Fruit fly (Drosophila melanogaster) whole organism, embryonic: Measurements from ENCODE around the gene CG15767.

ENCODE experiments used
- BtbVII ChIP-seq: fragments of 200-800 bp; sonication (Bioruptor generic); optimal IDR thresholded peaks from 3 replicates; lab custom pipeline; 2017; ENCODE audit warnings: missing biosample characterization, mild to moderate bottlenecking, missing genetic modification characterization
- CG10462 ChIP-seq: fragments of 200-800 bp; sonication (Bioruptor generic); optimal IDR thresholded peaks from 2 replicates; lab custom pipeline; 2016; ENCODE audit warnings: missing biosample characterization, missing genetic modification characterization
- CG10654 ChIP-seq: fragments of 200-800 bp; sonication (Bioruptor generic); optimal IDR thresholded peaks from 2 replicates; lab custom pipeline; 2016; ENCODE audit warnings: missing biosample characterization, missing genetic modification characterization
- CG11247 ChIP-seq: fragments of 200-800 bp; sonication (Bioruptor generic); IDR thresholded peaks from 2 replicates; pipeline ENCODE4 v1.3.6; 2022; ENCODE audit warnings: missing biosample characterization, missing genetic modification characterization
- CG13775 ChIP-seq: fragments of 200-800 bp; sonication (Bioruptor generic); optimal IDR thresholded peaks from 3 replicates; lab custom pipeline; 2017; ENCODE audit warnings: missing biosample characterization, mild to moderate bottlenecking, missing genetic modification characterization
- CG15479 ChIP-seq: fragments of 200-800 bp; sonication (Bioruptor generic); optimal IDR thresholded peaks from 3 replicates; lab custom pipeline; 2019; ENCODE audit warnings: missing biosample characterization, mild to moderate bottlenecking, missing genetic modification characterization, moderate library complexity
- CG16863 ChIP-seq: fragments of 200-800 bp; sonication (Bioruptor generic); optimal IDR thresholded peaks from 3 replicates; lab custom pipeline; 2016; ENCODE audit warnings: missing biosample characterization, missing genetic modification characterization
- CG17912 ChIP-seq: fragments of 200-800 bp; sonication (Bioruptor generic); optimal IDR thresholded peaks from 2 replicates; lab custom pipeline; 2018; ENCODE audit warnings: missing biosample characterization, mild to moderate bottlenecking, missing genetic modification characterization
- CG18011 ChIP-seq: fragments of 200-800 bp; sonication (Bioruptor generic); optimal IDR thresholded peaks from 2 replicates; lab custom pipeline; 2017; ENCODE audit warnings: missing biosample characterization, missing genetic modification characterization, mild to moderate bottlenecking, moderate library complexity, missing genotype
- CG3065 ChIP-seq: fragments of 200-800 bp; sonication (Bioruptor generic); optimal IDR thresholded peaks from 2 replicates; lab custom pipeline; 2016; ENCODE audit warnings: missing biosample characterization, missing genetic modification characterization
- CG31224 ChIP-seq: fragments of 200-800 bp; sonication (Bioruptor generic); IDR thresholded peaks from 2 replicates; pipeline ENCODE4 v1.3.6; 2022; ENCODE audit warnings: missing biosample characterization, missing genetic modification characterization
- CG31388 ChIP-seq: fragments of 200-800 bp; sonication (Bioruptor generic); optimal IDR thresholded peaks from 2 replicates; lab custom pipeline; 2016; ENCODE audit warnings: missing biosample characterization, missing genetic modification characterization
- CG32767 ChIP-seq: fragments of 200-800 bp; sonication (Bioruptor generic); IDR thresholded peaks from 2 replicates; pipeline ENCODE4 v1.3.6; 2022; ENCODE audit warnings: missing biosample characterization, missing genetic modification characterization
- CG32772 ChIP-seq: fragments of 200-800 bp; sonication (Bioruptor generic); IDR thresholded peaks from 2 replicates; pipeline ENCODE4 v1.3.6; 2022; ENCODE audit warnings: missing biosample characterization, missing genetic modification characterization
- CG6791 ChIP-seq: fragments of 200-800 bp; sonication (Bioruptor generic); IDR thresholded peaks from 3 replicates; pipeline ENCODE4 v1.3.6; 2022; ENCODE audit warnings: missing biosample characterization, missing genetic modification characterization; ENCODE audit not compliant: partially characterized antibody
- CG9215 ChIP-seq: fragments of 200-800 bp; sonication (Bioruptor generic); IDR thresholded peaks from 2 replicates; pipeline ENCODE4 v1.3.6; 2022; ENCODE audit warnings: missing biosample characterization, missing genetic modification characterization
- CG9876 ChIP-seq: fragments of 200-800 bp; sonication (Bioruptor generic); optimal IDR thresholded peaks from 2 replicates; lab custom pipeline; 2016; ENCODE audit warnings: missing biosample characterization, missing genetic modification characterization
- Dp ChIP-seq: fragments of 200-800 bp; sonication (Bioruptor generic); optimal IDR thresholded peaks from 2 replicates; lab custom pipeline; 2018; ENCODE audit warnings: missing biosample characterization, mild to moderate bottlenecking, missing genetic modification characterization, moderate library complexity
- Drgx ChIP-seq: fragments of 200-800 bp; sonication (Bioruptor generic); IDR thresholded peaks from 2 replicates; pipeline ENCODE4 v1.3.6; 2022; ENCODE audit warnings: missing biosample characterization, missing genetic modification characterization
- E2f1 ChIP-seq: fragments of 200-800 bp; sonication (Bioruptor generic); IDR thresholded peaks from 2 replicates; pipeline ENCODE4 v1.3.6; 2022; ENCODE audit warnings: missing biosample characterization, missing genetic modification characterization
- GATAe ChIP-seq: fragments of 200-800 bp; sonication (Bioruptor generic); conservative IDR thresholded peaks from 2 replicates; pipeline ENCODE4 v1.3.6; 2022; ENCODE audit warnings: missing biosample characterization, missing genetic modification characterization
- H15 ChIP-seq: fragments of 200-800 bp; sonication (Bioruptor generic); IDR thresholded peaks from 3 replicates; pipeline ENCODE4 v1.3.6; 2022; ENCODE audit warnings: missing biosample characterization, missing genetic modification characterization
- Hr39 ChIP-seq: fragments of >200 bp; optimal IDR thresholded peaks from 2 replicates; lab custom pipeline; 2017
- NfI ChIP-seq: fragments of 200-800 bp; sonication (Bioruptor generic); optimal IDR thresholded peaks from 3 replicates; lab custom pipeline; 2018; ENCODE audit warnings: missing biosample characterization, mild to moderate bottlenecking, missing genetic modification characterization, moderate library complexity
- Oli ChIP-seq: fragments of 200-800 bp; sonication (Bioruptor generic); optimal IDR thresholded peaks from 2 replicates; lab custom pipeline; 2018; ENCODE audit warnings: missing biosample characterization, mild to moderate bottlenecking, missing genetic modification characterization, moderate library complexity
- Rx ChIP-seq: fragments of 200-800 bp; sonication (Bioruptor generic); IDR thresholded peaks from 2 replicates; pipeline ENCODE4 v1.3.6; 2022; ENCODE audit warnings: missing biosample characterization, missing genetic modification characterization
- Sry-δ ChIP-seq: fragments of 200-800 bp; sonication (Bioruptor generic); optimal IDR thresholded peaks from 2 replicates; lab custom pipeline; 2016; ENCODE audit warnings: missing biosample characterization, missing genetic modification characterization
- Taf1 ChIP-seq: fragments of 200-800 bp; sonication (Bioruptor generic); IDR thresholded peaks from 2 replicates; pipeline ENCODE4 v1.3.6; 2022; ENCODE audit warnings: missing biosample characterization, missing genetic modification characterization
- Vsx1 ChIP-seq: fragments of 200-800 bp; sonication (Bioruptor generic); optimal IDR thresholded peaks from 2 replicates; lab custom pipeline; 2017; ENCODE audit warnings: missing biosample characterization, mild to moderate bottlenecking, missing genetic modification characterization, missing genetic modification reagents
- YL-1 ChIP-seq: fragments of 200-800 bp; sonication (Bioruptor generic); optimal IDR thresholded peaks from 3 replicates; lab custom pipeline; 2017; ENCODE audit warnings: missing biosample characterization, mild to moderate bottlenecking, missing genetic modification characterization
- aop ChIP-seq: fragments of 200-800 bp; sonication (Bioruptor generic); IDR thresholded peaks from 2 replicates; pipeline ENCODE4 v1.3.6; 2022; ENCODE audit warnings: missing biosample characterization, missing genetic modification characterization
- ara ChIP-seq: fragments of 200-800 bp; sonication (Bioruptor generic); IDR thresholded peaks from 2 replicates; pipeline ENCODE4 v1.3.6; 2022; ENCODE audit warnings: missing biosample characterization, missing genetic modification characterization
- ato ChIP-seq: fragments of 200-800 bp; sonication (Bioruptor generic); IDR thresholded peaks from 2 replicates; pipeline ENCODE4 v1.3.6; 2022; ENCODE audit warnings: missing biosample characterization, missing genetic modification characterization; ENCODE audit not compliant: partially characterized antibody
- br ChIP-seq: fragments of >200 bp; optimal IDR thresholded peaks from 2 replicates; lab custom pipeline; 2017
- cato ChIP-seq: fragments of 200-800 bp; sonication (Bioruptor generic); optimal IDR thresholded peaks from 2 replicates; lab custom pipeline; 2016; ENCODE audit warnings: missing biosample characterization, missing genetic modification characterization, borderline replicate concordance
- cwo ChIP-seq: fragments of 200-800 bp; sonication (Bioruptor generic); optimal IDR thresholded peaks from 3 replicates; lab custom pipeline; 2017; ENCODE audit warnings: missing biosample characterization, missing genetic modification characterization, mild to moderate bottlenecking, moderate library complexity, missing genetic modification reagents
- danr ChIP-seq: fragments of 200-800 bp; sonication (Bioruptor generic); IDR thresholded peaks from 2 replicates; pipeline ENCODE4 v1.3.6; 2022; ENCODE audit warnings: missing biosample characterization, missing genetic modification characterization
- fd102C ChIP-seq: fragments of 200-800 bp; sonication (Bioruptor generic); optimal IDR thresholded peaks from 2 replicates; lab custom pipeline; 2018; ENCODE audit warnings: missing biosample characterization, mild to moderate bottlenecking, missing genetic modification characterization, moderate library complexity
- fu2 ChIP-seq: fragments of 200-800 bp; sonication (Bioruptor generic); optimal IDR thresholded peaks from 2 replicates; lab custom pipeline; 2016; ENCODE audit warnings: missing biosample characterization, missing genetic modification characterization
- gt ChIP-seq: fragments of 200-800 bp; sonication (Bioruptor generic); IDR thresholded peaks from 2 replicates; pipeline ENCODE4 v1.3.6; 2022; ENCODE audit warnings: missing biosample characterization, missing genetic modification characterization
- hbn ChIP-seq: fragments of 200-800 bp; sonication (Bioruptor generic); IDR thresholded peaks from 2 replicates; pipeline ENCODE4 v1.3.6; 2022; ENCODE audit warnings: missing biosample characterization, missing genetic modification characterization; ENCODE audit not compliant: partially characterized antibody
- psq ChIP-seq: fragments of 200-800 bp; sonication (Bioruptor generic); optimal IDR thresholded peaks from 2 replicates; lab custom pipeline; 2017; ENCODE audit warnings: missing biosample characterization, missing genetic modification characterization
- pzg ChIP-seq: fragments of 200-800 bp; sonication (Bioruptor generic); optimal IDR thresholded peaks from 3 replicates; lab custom pipeline; 2018; ENCODE audit warnings: missing biosample characterization, mild to moderate bottlenecking, missing genetic modification characterization, moderate library complexity
- sim ChIP-seq: fragments of 200-800 bp; sonication (Bioruptor generic); IDR thresholded peaks from 2 replicates; pipeline ENCODE4 v1.3.6; 2022; ENCODE audit warnings: missing biosample characterization, missing genetic modification characterization
- sob ChIP-seq: fragments of 200-800 bp; sonication (Bioruptor generic); IDR thresholded peaks from 2 replicates; pipeline ENCODE4 v1.3.6; 2022; ENCODE audit warnings: missing biosample characterization, missing genetic modification characterization
- ssp ChIP-seq: fragments of 200-800 bp; sonication (Bioruptor generic); IDR thresholded peaks from 2 replicates; pipeline ENCODE4 v1.3.6; 2022; ENCODE audit warnings: missing biosample characterization, missing genetic modification characterization
- tio ChIP-seq: fragments of 200-800 bp; sonication (Bioruptor generic); optimal IDR thresholded peaks from 2 replicates; lab custom pipeline; 2017; ENCODE audit warnings: missing biosample characterization, missing genetic modification characterization, inconsistent platforms
- unpg ChIP-seq: fragments of 200-800 bp; sonication (Bioruptor generic); optimal IDR thresholded peaks from 3 replicates; lab custom pipeline; 2018; ENCODE audit warnings: missing biosample characterization, mild to moderate bottlenecking, missing genetic modification characterization, moderate library complexity
- vvl ChIP-seq: fragments of 200-800 bp; sonication (Bioruptor generic); IDR thresholded peaks from 2 replicates; pipeline ENCODE4 v1.3.6; 2022; ENCODE audit warnings: missing biosample characterization, missing genetic modification characterization

Gene CG15767

DNA sequence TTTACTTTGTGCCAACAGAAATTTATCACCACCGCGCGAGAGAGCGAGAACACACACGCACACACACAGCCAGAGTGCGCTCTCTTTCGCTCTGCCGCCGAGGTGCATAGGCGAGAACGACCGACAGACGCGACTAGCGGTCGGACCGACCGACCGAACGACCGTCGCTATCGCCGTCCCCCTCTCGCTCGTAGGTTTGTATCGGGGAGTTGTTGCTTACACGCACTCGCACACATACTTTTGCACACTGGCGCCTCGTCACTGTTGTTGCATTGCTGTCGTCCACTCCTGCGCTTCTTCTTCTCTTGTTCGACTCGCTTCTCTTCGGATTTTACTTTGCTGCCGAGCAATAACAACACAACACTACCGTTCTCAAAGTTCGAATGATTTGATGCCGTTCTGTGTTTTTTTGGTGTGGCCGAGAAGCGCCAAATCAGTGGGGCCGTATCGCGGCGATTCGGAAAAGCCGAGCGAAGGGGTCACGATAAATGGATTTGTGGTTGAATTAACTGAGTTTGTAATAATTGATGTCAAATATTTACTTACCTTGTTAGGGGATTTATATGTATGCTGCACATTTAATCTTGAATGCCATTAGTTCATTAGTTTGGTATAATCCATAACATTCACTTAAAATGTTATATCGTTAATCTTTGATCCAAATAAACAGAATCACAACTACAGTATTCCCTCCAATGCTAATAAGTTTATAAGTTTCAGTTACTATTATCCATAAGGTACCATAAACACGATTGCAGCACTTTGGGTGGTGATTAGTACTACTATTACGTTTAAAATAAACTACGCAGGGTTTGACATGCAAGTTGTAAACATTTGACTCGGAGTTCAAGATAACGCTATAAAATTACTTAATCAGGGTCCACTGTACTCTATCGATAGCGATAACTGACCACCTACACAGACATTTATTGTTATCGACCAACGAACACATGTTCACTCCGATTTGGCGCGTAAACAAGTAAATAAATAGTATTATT lies 42.1 kb upstream of the CG15767 start, which contains the start of the genes IntS6 and Rtel1 (continued):
- TF ChIP-seq gt (GFP tag; lab: Robert Waterston, UW) (peak; percentile 61; the same call in 1 of the 2 replicates), unpg (GFP tag; lab: Kevin White, UChicago) (peak; percentile 93), cwo (peak; percentile 82), pzg (peak; percentile 65), NfI (peak; percentile 91), CG15479 (peak; percentile 75), CG10462 (peak; percentile 67), CG9215 (GFP tag; lab: Robert Waterston, UW) (peak; percentile 90), CG17912 (GFP tag; lab: Kevin White, UChicago) (peak; percentile 81), GATAe (peak; percentile 53; the same call in 1 of the 2 replicates), tio (GFP tag; lab: Kevin White, UChicago) (peak; percentile 89), CG18011 (GFP tag; lab: Kevin White, UChicago) (peak; percentile 73), CG6791 (GFP tag; lab: Robert Waterston, UW) (peak; percentile 31; the same call in 1 of the 3 replicates), H15 (peak; percentile 68; the same call in 2 of the 3 replicates), psq (GFP tag; lab: Kevin White, UChicago) (peak; percentile 54), CG11247 (GFP tag; lab: Robert Waterston, UW) (peak; percentile 82), E2f1 (GFP tag; lab: Robert Waterston, UW) (peak; percentile 91), YL-1 (peak; percentile 52), aop (GFP tag; lab: Robert Waterston, UW) (no peak), Oli (tag; lab: Kevin White, UChicago) (peak; percentile 89), sob (GFP tag; lab: Robert Waterston, UW) (peak; percentile 91), CG31224 (GFP tag; lab: Robert Waterston, UW) (peak; percentile 87), Dp (GFP tag; lab: Kevin White, UChicago) (no peak), CG32772 (GFP tag; lab: Robert Waterston, UW) (peak; percentile 85), Rx (peak; percentile 83), fd102C (GFP tag; lab: Kevin White, UChicago) (peak; percentile 4), br (lab: Kevin White, UChicago) (no peak), BtbVII (GFP tag; lab: Kevin White, UChicago) (peak; percentile 77), CG16863 (GFP tag; lab: Kevin White, UChicago) (peak; percentile 89), Hr39 (lab: Kevin White, UChicago) (no peak), Vsx1 (GFP tag; lab: Kevin White, UChicago) (peak; percentile 60), Drgx (GFP tag; lab: Robert Waterston, UW) (peak; percentile 88), CG32767 (GFP tag; lab: Robert Waterston, UW) (peak; percentile 75), Taf1 (GFP tag; lab: Robert Waterston, UW) (peak; percentile 86), cato (GFP tag; lab: Kevin White, UChicago) (peak; percentile 84), ssp (GFP tag; lab: Robert Waterston, UW) (peak; percentile 78), danr (peak; percentile 72), hbn (no peak), ara (GFP tag; lab: Robert Waterston, UW) (peak; percentile 72), CG31388 (GFP tag; lab: Kevin White, UChicago) (peak; percentile 62), Sry-δ (peak; percentile 65), CG13775 (GFP tag; lab: Kevin White, UChicago) (peak; percentile 86), sim (GFP tag; lab: Robert Waterston, UW) (peak; percentile 49; the same call in 1 of the 2 replicates), CG3065 (GFP tag; lab: Kevin White, UChicago) (peak; percentile 64), CG10654 (peak; percentile 84), vvl (peak; percentile 92), CG9876 (GFP tag; lab: Kevin White, UChicago) (peak; percentile 82), fu2 (GFP tag; lab: Kevin White, UChicago) (peak; percentile 90), ato (GFP tag; lab: Robert Waterston, UW) (no peak)
